Worm (Caenorhabditis elegans) whole organism, L4/young adult: ENCODE results near the gene ceh-33.

Experiments
- dao-5 ChIP-seq: sonication (generic microtip); optimal IDR thresholded peaks from 2 replicates; lab custom pipeline; 2016; ENCODE audit warnings: missing genotype, missing genetic modification characterization, moderate library complexity, missing compliant biosample characterization
- him-1 ChIP-seq: sonication (generic microtip); optimal IDR thresholded peaks from 2 replicates; lab custom pipeline; 2016; ENCODE audit warnings: missing genotype, missing genetic modification reagents, missing genetic modification characterization, missing compliant biosample characterization

ce11 chrV:5287273-5287672 is 37.2 kb downstream of the ceh-33 start, which contains the start of gene Y49G5A.1:
- TF ChIP-seq dao-5 (tag; lab: Kevin White, UChicago) (no peak), him-1 (no peak)
